Fruit fly (Drosophila melanogaster): Measurements from ENCODE around the gene ham.

dm6 chr2L:18752823-18753222 is 39.9 kb downstream of the ham start:
- no peak for TF ChIP-seq Dll (optimal IDR thresholded peaks at IDR 0.05)
- TF ChIP-seq pan (optimal IDR thresholded peaks at IDR 0.05) = no peak
- TF ChIP-seq usp (GFP tag; optimal IDR thresholded peaks at IDR 0.05) = no peak
- TF ChIP-seq EcR (GFP tag; optimal IDR thresholded peaks at IDR 0.05) = no peak
